Fruit fly (Drosophila melanogaster): ENCODE results near the gene CG12213.

CG12213 gene

dm6 chr3R:11948903-11949358 is 18.6 kb downstream of the CG12213 start, which contains the start of gene Cad87A (continued):
- TF ChIP-seq CG11085 (GFP tag; IDR thresholded peaks at IDR 0.05) (no peak), fd64A (GFP tag; optimal IDR thresholded peaks at IDR 0.05) (peak; percentile 61), klu (GFP tag; IDR thresholded peaks at IDR 0.05) (no peak), Drgx (GFP tag; IDR thresholded peaks at IDR 0.05) (no peak), Dek (tag; optimal IDR thresholded peaks at IDR 0.05) (no peak), NK7.1 (GFP tag; optimal IDR thresholded peaks at IDR 0.05) (peak; percentile 7), CG6689 (GFP tag; IDR thresholded peaks at IDR 0.05) (no peak), br (optimal IDR thresholded peaks at IDR 0.05) (no peak), CG17612 (GFP tag; IDR thresholded peaks at IDR 0.05) (no peak), Dp (GFP tag; optimal IDR thresholded peaks at IDR 0.05) (peak; percentile 53), CG17359 (tag; optimal IDR thresholded peaks at IDR 0.05) (peak; percentile 23), CG11695 (GFP tag; IDR thresholded peaks at IDR 0.05) (no peak), CG6791 (GFP tag; IDR thresholded peaks at IDR 0.05; ENCODE audit: partially characterized antibody) (no peak), row (GFP tag; IDR thresholded peaks at IDR 0.05) (no peak), aop (GFP tag; IDR thresholded peaks at IDR 0.05) (no peak), ftz-f1 (GFP tag; optimal IDR thresholded peaks at IDR 0.05) (peak; percentile 60), exex (tag; optimal IDR thresholded peaks at IDR 0.05) (no peak), Scr (GFP tag; IDR thresholded peaks at IDR 0.05; ENCODE audit: partially characterized antibody) (no peak), hb (GFP tag; IDR thresholded peaks at IDR 0.05; ENCODE audit: partially characterized antibody) (no peak), fd102C (GFP tag; optimal IDR thresholded peaks at IDR 0.05) (no peak), nmo (GFP tag; optimal IDR thresholded peaks at IDR 0.05) (no peak), CG14441 (GFP tag; IDR thresholded peaks at IDR 0.05) (no peak), CG15011 (GFP tag; optimal IDR thresholded peaks at IDR 0.05) (no peak), Sin3A (optimal IDR thresholded peaks at IDR 0.05) (no peak), croc (GFP tag; conservative IDR thresholded peaks at IDR 0.05) (no peak), HmgD (GFP tag; optimal IDR thresholded peaks at IDR 0.05) (peak; percentile 38), scrt (GFP tag; optimal IDR thresholded peaks at IDR 0.05) (peak; percentile 99), HLH4C (GFP tag; IDR thresholded peaks at IDR 0.05; ENCODE audit: partially characterized antibody) (no peak), Lhr (GFP tag; optimal IDR thresholded peaks at IDR 0.05) (peak; percentile 25), CG33557 (GFP tag; optimal IDR thresholded peaks at IDR 0.05) (no peak), CG10654 (GFP tag; optimal IDR thresholded peaks at IDR 0.05) (no peak), mirr (GFP tag; optimal IDR thresholded peaks at IDR 0.05) (peak; percentile 67), ash1 (GFP tag; optimal IDR thresholded peaks at IDR 0.05) (no peak), chm (GFP tag; IDR thresholded peaks at IDR 0.05) (no peak), CG33213 (GFP tag; optimal IDR thresholded peaks at IDR 0.05) (peak; percentile 51), lab (GFP tag; optimal IDR thresholded peaks at IDR 0.05) (peak; percentile 51), toy (GFP tag; IDR thresholded peaks at IDR 0.05) (no peak), Camta (GFP tag; optimal IDR thresholded peaks at IDR 0.05) (peak; percentile 7), CG4854 (GFP tag; optimal IDR thresholded peaks at IDR 0.05) (no peak), gt (GFP tag; IDR thresholded peaks at IDR 0.05) (no peak), lov (optimal IDR thresholded peaks at IDR 0.05) (no peak), lov (GFP tag; IDR thresholded peaks at IDR 0.05) (no peak), amos (GFP tag; IDR thresholded peaks at IDR 0.05; ENCODE audit: partially characterized antibody) (no peak), CG14667 (GFP tag; IDR thresholded peaks at IDR 0.05) (no peak), bowl (GFP tag; IDR thresholded peaks at IDR 0.05) (no peak), ken (GFP tag; IDR thresholded peaks at IDR 0.05) (no peak), tin (GFP tag; optimal IDR thresholded peaks at IDR 0.05) (no peak), CkIIα-i1 (GFP tag; IDR thresholded peaks at IDR 0.05) (no peak), crc (GFP tag; optimal IDR thresholded peaks at IDR 0.05) (no peak), Hr51 (GFP tag; optimal IDR thresholded peaks at IDR 0.05) (no peak), gem (tag; optimal IDR thresholded peaks at IDR 0.05) (no peak), CG9437 (GFP tag; optimal IDR thresholded peaks at IDR 0.05) (peak; percentile 67)
